Fruit fly (Drosophila melanogaster) whole organism, embryonic: ENCODE results near the gene CG43291.

Experiments used
- Adf1 ChIP-seq: fragments of 200-800 bp; sonication (Bioruptor generic); IDR thresholded peaks from 2 replicates; pipeline ENCODE4 v1.3.6; 2022; ENCODE audit warnings: missing biosample characterization, missing genetic modification characterization
- BEAF-32 ChIP-seq: fragments of 200-800 bp; sonication (Bioruptor generic); optimal IDR thresholded peaks from 3 replicates; lab custom pipeline; 2017; ENCODE audit warnings: missing biosample characterization, missing genetic modification characterization, mild to moderate bottlenecking, moderate library complexity, missing genetic modification reagents
- CG11085 ChIP-seq: fragments of 200-800 bp; sonication (Bioruptor generic); IDR thresholded peaks from 2 replicates; pipeline ENCODE4 v1.3.6; 2022; ENCODE audit warnings: missing biosample characterization, missing genetic modification characterization
- CG14014 ChIP-seq: fragments of 200-800 bp; sonication (Bioruptor generic); IDR thresholded peaks from 2 replicates; pipeline ENCODE4 v1.3.6; 2022; ENCODE audit warnings: missing biosample characterization, missing genetic modification characterization
- CG14050 ChIP-seq: fragments of 200-800 bp; sonication (Bioruptor generic); IDR thresholded peaks from 3 replicates; pipeline ENCODE4 v1.3.6; 2022; ENCODE audit warnings: missing biosample characterization, missing genetic modification characterization
- CG15073 ChIP-seq: fragments of 200-800 bp; sonication (Bioruptor generic); optimal IDR thresholded peaks from 2 replicates; lab custom pipeline; 2016; ENCODE audit warnings: missing biosample characterization, missing genetic modification characterization
- CG15269 ChIP-seq: fragments of 200-800 bp; sonication (Bioruptor generic); optimal IDR thresholded peaks from 2 replicates; lab custom pipeline; 2018; ENCODE audit warnings: missing biosample characterization, mild to moderate bottlenecking, missing genetic modification characterization, moderate library complexity
- CG16863 ChIP-seq: fragments of 200-800 bp; sonication (Bioruptor generic); optimal IDR thresholded peaks from 3 replicates; lab custom pipeline; 2016; ENCODE audit warnings: missing biosample characterization, missing genetic modification characterization
- CG17568 ChIP-seq: fragments of 200-800 bp; sonication (Bioruptor generic); optimal IDR thresholded peaks from 2 replicates; lab custom pipeline; 2018; ENCODE audit warnings: missing biosample characterization, mild to moderate bottlenecking, missing genetic modification characterization, moderate library complexity
- CG3163 ChIP-seq: fragments of 200-800 bp; sonication (Bioruptor generic); optimal IDR thresholded peaks from 3 replicates; lab custom pipeline; 2016; ENCODE audit warnings: missing biosample characterization, missing genetic modification characterization
- CG3847 ChIP-seq: fragments of 200-800 bp; sonication (Bioruptor generic); IDR thresholded peaks from 2 replicates; pipeline ENCODE4 v1.3.6; 2022; ENCODE audit warnings: missing biosample characterization, missing genetic modification characterization
- CG42726 ChIP-seq: fragments of 200-800 bp; sonication (Bioruptor generic); IDR thresholded peaks from 2 replicates; pipeline ENCODE4 v1.3.6; 2022; ENCODE audit warnings: missing biosample characterization, missing genetic modification characterization; ENCODE audit not compliant: partially characterized antibody
- CG6254 ChIP-seq: fragments of 200-800 bp; sonication (Bioruptor generic); optimal IDR thresholded peaks from 3 replicates; lab custom pipeline; 2017; ENCODE audit warnings: mild to moderate bottlenecking, missing biosample characterization, missing genetic modification reagents, missing genetic modification characterization
- CG6689 ChIP-seq: fragments of 200-800 bp; sonication (Bioruptor generic); IDR thresholded peaks from 2 replicates; pipeline ENCODE4 v1.3.6; 2022; ENCODE audit warnings: missing biosample characterization, missing genetic modification characterization
- CG6791 ChIP-seq: fragments of 200-800 bp; sonication (Bioruptor generic); IDR thresholded peaks from 3 replicates; pipeline ENCODE4 v1.3.6; 2022; ENCODE audit warnings: missing biosample characterization, missing genetic modification characterization; ENCODE audit not compliant: partially characterized antibody
- CG7745 ChIP-seq: fragments of 200-800 bp; sonication (Bioruptor generic); optimal IDR thresholded peaks from 2 replicates; lab custom pipeline; 2018; ENCODE audit warnings: missing biosample characterization, mild to moderate bottlenecking, missing genetic modification characterization, moderate library complexity
- CG8944 ChIP-seq: fragments of 200-800 bp; sonication (Bioruptor generic); optimal IDR thresholded peaks from 3 replicates; lab custom pipeline; 2016; ENCODE audit warnings: missing biosample characterization, missing genetic modification characterization
- CHES-1-like ChIP-seq: fragments of 200-800 bp; sonication (Bioruptor generic); optimal IDR thresholded peaks from 2 replicates; lab custom pipeline; 2016; ENCODE audit warnings: missing biosample characterization, missing genetic modification characterization
- Dad ChIP-seq: fragments of 200-800 bp; sonication (Bioruptor generic); optimal IDR thresholded peaks from 3 replicates; lab custom pipeline; 2016; ENCODE audit warnings: missing biosample characterization, missing genetic modification characterization
- Doc3 ChIP-seq: fragments of 200-800 bp; sonication (Bioruptor generic); IDR thresholded peaks from 3 replicates; pipeline ENCODE4 v1.3.6; 2022; ENCODE audit warnings: missing biosample characterization, missing genetic modification characterization; ENCODE audit not compliant: partially characterized antibody
- Hey ChIP-seq: fragments of 200-800 bp; sonication (Bioruptor generic); optimal IDR thresholded peaks from 3 replicates; lab custom pipeline; 2018; ENCODE audit warnings: missing biosample characterization, mild to moderate bottlenecking, missing genetic modification characterization
- Lim3 ChIP-seq: fragments of 200-800 bp; sonication (Bioruptor generic); IDR thresholded peaks from 2 replicates; pipeline ENCODE4 v1.3.6; 2022; ENCODE audit warnings: missing biosample characterization, missing genetic modification characterization
- MTF-1 ChIP-seq: fragments of 200-800 bp; sonication (Bioruptor generic); optimal IDR thresholded peaks from 2 replicates; lab custom pipeline; 2018; ENCODE audit warnings: missing biosample characterization, mild to moderate bottlenecking, missing genetic modification characterization, borderline replicate concordance
- Neu2 ChIP-seq: fragments of 200-800 bp; sonication (Bioruptor generic); optimal IDR thresholded peaks from 3 replicates; lab custom pipeline; 2016; ENCODE audit warnings: missing biosample characterization, missing genetic modification characterization, borderline replicate concordance
- Oli ChIP-seq: fragments of 200-800 bp; sonication (Bioruptor generic); optimal IDR thresholded peaks from 2 replicates; lab custom pipeline; 2018; ENCODE audit warnings: missing biosample characterization, mild to moderate bottlenecking, missing genetic modification characterization, moderate library complexity
- Opbp ChIP-seq: fragments of 200-800 bp; sonication (Bioruptor generic); IDR thresholded peaks from 3 replicates; pipeline ENCODE4 v1.3.6; 2022; ENCODE audit warnings: missing biosample characterization, missing genetic modification characterization; ENCODE audit not compliant: partially characterized antibody
- Rx ChIP-seq: fragments of 200-800 bp; sonication (Bioruptor generic); IDR thresholded peaks from 2 replicates; pipeline ENCODE4 v1.3.6; 2022; ENCODE audit warnings: missing biosample characterization, missing genetic modification characterization
- ase ChIP-seq: fragments of 200-800 bp; sonication (Bioruptor generic); IDR thresholded peaks from 3 replicates; pipeline ENCODE4 v1.3.6; 2022; ENCODE audit warnings: missing biosample characterization, missing genetic modification characterization
- bab2 ChIP-seq: fragments of 200-800 bp; sonication (Bioruptor generic); optimal IDR thresholded peaks from 2 replicates; lab custom pipeline; 2016; ENCODE audit warnings: missing biosample characterization, missing genetic modification characterization
- bbx ChIP-seq: fragments of 200-800 bp; sonication (Bioruptor generic); IDR thresholded peaks from 2 replicates; pipeline ENCODE4 v1.3.6; 2022; ENCODE audit warnings: missing biosample characterization, missing genetic modification characterization; ENCODE audit not compliant: partially characterized antibody
- cas ChIP-seq: fragments of 200-800 bp; sonication (Bioruptor generic); IDR thresholded peaks from 2 replicates; pipeline ENCODE4 v1.3.6; 2022; ENCODE audit warnings: missing biosample characterization, missing genetic modification characterization
- dati ChIP-seq: fragments of 200-800 bp; sonication (Bioruptor generic); IDR thresholded peaks from 2 replicates; pipeline ENCODE4 v1.3.6; 2022; ENCODE audit warnings: missing biosample characterization, missing genetic modification characterization
- dmrt99B ChIP-seq: fragments of 200-800 bp; sonication (Bioruptor generic); optimal IDR thresholded peaks from 2 replicates; lab custom pipeline; 2018; ENCODE audit warnings: missing biosample characterization, mild to moderate bottlenecking, missing genetic modification characterization, moderate library complexity
- gce ChIP-seq: fragments of 200-800 bp; sonication (Bioruptor generic); IDR thresholded peaks from 3 replicates; pipeline ENCODE4 v1.3.6; 2022; ENCODE audit warnings: missing biosample characterization, missing genetic modification characterization
- gcm2 ChIP-seq: fragments of 200-800 bp; sonication (Bioruptor generic); optimal IDR thresholded peaks from 2 replicates; lab custom pipeline; 2016; ENCODE audit warnings: missing biosample characterization, missing genetic modification characterization
- gsb-n ChIP-seq: fragments of 200-800 bp; sonication (Bioruptor generic); optimal IDR thresholded peaks from 3 replicates; lab custom pipeline; 2018; ENCODE audit warnings: missing biosample characterization, mild to moderate bottlenecking, missing genetic modification characterization
- hkb ChIP-seq, 2 experiments: fragments of 200-800 bp in 1 of 2; fragments of >200 bp in 1 of 2; sonication (Bioruptor generic) in 1 of 2; IDR thresholded peaks in 1 of 2; optimal IDR thresholded peaks in 1 of 2; 2 replicates each; pipeline versions ENCODE4 v1.3.6 to Lab custom; 2017 to 2022; ENCODE audit warnings: missing biosample characterization in 1 of 2, missing genetic modification characterization in 1 of 2
- inv ChIP-seq: fragments of 200-800 bp; sonication (Bioruptor generic); IDR thresholded peaks from 2 replicates; pipeline ENCODE4 v1.3.6; 2022; ENCODE audit warnings: missing biosample characterization, missing genetic modification characterization; ENCODE audit not compliant: partially characterized antibody
- jumu ChIP-seq: fragments of 200-800 bp; sonication (Bioruptor generic); optimal IDR thresholded peaks from 3 replicates; lab custom pipeline; 2016; ENCODE audit warnings: missing biosample characterization, missing genetic modification characterization
- kni ChIP-seq: fragments of 200-800 bp; sonication (Bioruptor generic); optimal IDR thresholded peaks from 3 replicates; lab custom pipeline; 2017; ENCODE audit warnings: mild to moderate bottlenecking, missing biosample characterization, missing genetic modification reagents, missing genetic modification characterization
- lab ChIP-seq: fragments of 200-800 bp; sonication (Bioruptor generic); optimal IDR thresholded peaks from 3 replicates; lab custom pipeline; 2017; ENCODE audit warnings: missing biosample characterization, missing genetic modification characterization, mild to moderate bottlenecking, moderate library complexity, missing genetic modification reagents
- repo ChIP-seq: fragments of 200-800 bp; sonication (Bioruptor generic); optimal IDR thresholded peaks from 2 replicates; lab custom pipeline; 2016; ENCODE audit warnings: missing biosample characterization, missing genetic modification characterization
- row ChIP-seq: fragments of 200-800 bp; sonication (Bioruptor generic); IDR thresholded peaks from 3 replicates; pipeline ENCODE4 v1.3.6; 2022; ENCODE audit warnings: missing biosample characterization, missing genetic modification characterization
- sc ChIP-seq, 3 experiments: fragments of >200 bp in 2 of 3; fragments of 200-800 bp in 1 of 3; sonication (Bioruptor generic) in 1 of 3; optimal IDR thresholded peaks; 2 replicates in 2 of 3; 3 replicates in 1 of 3; lab custom pipeline; 2017; ENCODE audit warnings: mild to moderate bottlenecking in 1 of 3, missing biosample characterization in 1 of 3, missing genetic modification characterization in 1 of 3, missing genetic modification reagents in 1 of 3
- sima ChIP-seq: fragments of 200-800 bp; sonication (Bioruptor generic); optimal IDR thresholded peaks from 2 replicates; lab custom pipeline; 2016; ENCODE audit warnings: missing biosample characterization, missing genetic modification characterization
- sob ChIP-seq: fragments of 200-800 bp; sonication (Bioruptor generic); IDR thresholded peaks from 2 replicates; pipeline ENCODE4 v1.3.6; 2022; ENCODE audit warnings: missing biosample characterization, missing genetic modification characterization
- tna ChIP-seq: fragments of 200-800 bp; sonication (Bioruptor generic); IDR thresholded peaks from 2 replicates; pipeline ENCODE4 v1.3.6; 2022; ENCODE audit warnings: missing biosample characterization, missing genetic modification characterization; ENCODE audit not compliant: partially characterized antibody
- vnd ChIP-seq: fragments of 200-800 bp; sonication (Bioruptor generic); IDR thresholded peaks from 3 replicates; pipeline ENCODE4 v1.3.6; 2022; ENCODE audit warnings: missing biosample characterization, missing genetic modification characterization; ENCODE audit not compliant: partially characterized antibody
- yki ChIP-seq: fragments of >200 bp; optimal IDR thresholded peaks from 3 replicates; lab custom pipeline; 2018

Gene CG43291

dm6 chr3R:14283754-14284421 lies 39.4 kb upstream of the CG43291 start (continued):
- TF ChIP-seq yki (peak; percentile 64), CG7745 (tag; lab: Kevin White, UChicago) (peak; percentile 83), MTF-1 (GFP tag; lab: Kevin White, UChicago) (peak; percentile 94), sob (GFP tag; lab: Robert Waterston, UW) (no peak), inv (GFP tag; lab: Robert Waterston, UW) (no peak), CG14050 (GFP tag; lab: Robert Waterston, UW) (no peak), CG6791 (GFP tag; lab: Robert Waterston, UW) (no peak), Dad (GFP tag; lab: Kevin White, UChicago) (peak; percentile 92), CG3847 (GFP tag; lab: Robert Waterston, UW) (no peak), CG16863 (peak; percentile 95), CG6254 (peak; percentile 95), repo (GFP tag; lab: Kevin White, UChicago) (peak; percentile 83), Neu2 (GFP tag; lab: Kevin White, UChicago) (peak; percentile 2), gsb-n (peak; percentile 99), sc (optimal IDR thresholded peaks at IDR 0.05; lab: Kevin White, UChicago) (no peak), sc (GFP tag; optimal IDR thresholded peaks at IDR 0.05; lab: Kevin White, UChicago) (peak; percentile 98), dati (GFP tag; lab: Robert Waterston, UW) (no peak), BEAF-32 (GFP tag; lab: Kevin White, UChicago) (peak; percentile 20), jumu (GFP tag; lab: Kevin White, UChicago) (peak; percentile 90), CG11085 (no peak), vnd (GFP tag; lab: Robert Waterston, UW) (no peak), hkb (optimal IDR thresholded peaks at IDR 0.05; lab: Kevin White, UChicago) (no peak), hkb (GFP tag; IDR thresholded peaks at IDR 0.05; lab: Robert Waterston, UW) (no peak), CG6689 (GFP tag; lab: Robert Waterston, UW) (no peak), Rx (GFP tag; lab: Robert Waterston, UW) (no peak), Adf1 (GFP tag; lab: Robert Waterston, UW) (no peak), Doc3 (no peak), CG3163 (GFP tag; lab: Kevin White, UChicago) (peak; percentile 58), row (GFP tag; lab: Robert Waterston, UW) (no peak), CG8944 (peak; percentile 88), CG17568 (GFP tag; lab: Kevin White, UChicago) (peak; percentile 98), gce (GFP tag; lab: Robert Waterston, UW) (no peak), Hey (peak; percentile 83), bbx (no peak), CG14014 (GFP tag; lab: Robert Waterston, UW) (no peak), ase (GFP tag; lab: Robert Waterston, UW) (no peak), dmrt99B (tag; lab: Kevin White, UChicago) (peak; percentile 99), gcm2 (GFP tag; lab: Kevin White, UChicago) (peak; percentile 95), CG42726 (GFP tag; lab: Robert Waterston, UW) (no peak), sima (GFP tag; lab: Kevin White, UChicago) (peak; percentile 79), Lim3 (no peak), kni (GFP tag; lab: Kevin White, UChicago) (peak; percentile 93), CG15073 (peak; percentile 84), tna (GFP tag; lab: Robert Waterston, UW) (no peak), CHES-1-like (GFP tag; lab: Kevin White, UChicago) (peak; percentile 93), lab (GFP tag; lab: Kevin White, UChicago) (peak; percentile 99), Opbp (GFP tag; lab: Robert Waterston, UW) (no peak), Oli (tag; lab: Kevin White, UChicago) (peak; percentile 99), CG15269 (tag; lab: Kevin White, UChicago) (peak; percentile 99), bab2 (GFP tag; lab: Kevin White, UChicago) (peak; percentile 96), cas (GFP tag; lab: Robert Waterston, UW) (no peak)
